Worm (Caenorhabditis elegans): ENCODE measurements around the gene F09F7.5.

- TF ChIP-seq hlh-30 (tag; optimal IDR thresholded peaks at IDR 0.05; ENCODE audit: insufficient read depth) (no peak), odd-2 (tag; optimal IDR thresholded peaks at IDR 0.05) (no peak), pha-4 (tag; optimal IDR thresholded peaks at IDR 0.05) (no peak), pag-3 (tag; optimal IDR thresholded peaks at IDR 0.05; ENCODE audit: borderline replicate concordance) (no peak), lin-11 (tag; optimal IDR thresholded peaks at IDR 0.05) (no peak), nhr-11 (tag; optimal IDR thresholded peaks at IDR 0.05) (no peak), unc-55 (GFP tag; optimal IDR thresholded peaks at IDR 0.05) (peak; percentile 8), elt-2 (tag; optimal IDR thresholded peaks at IDR 0.05) (no peak)
These were observed 18.9 kb downstream of the F09F7.5 start for ce11 chrIII:5565699-5566098.

Data from whole organism, late embryonic.